Worm (Caenorhabditis elegans) whole organism, L4 larva: ENCODE measurements around the gene H06H21.8.
"Not testable (repeated sequence)": the region's sequence is repeated elsewhere in the genome, so short reads cannot be mapped to it uniquely, and the experiment has no call there.

Experiments used
- egl-43 ChIP-seq: fragments of 200-800 bp; sonication (Bioruptor generic); IDR thresholded peaks from 2 replicates; pipeline ENCODE4 v1.3.6; 2022; ENCODE audit warnings: missing genetic modification reagents, missing genetic modification characterization, missing compliant biosample characterization
- unc-130 ChIP-seq: sonication (generic microtip); optimal IDR thresholded peaks from 2 replicates; lab custom pipeline; 2016; ENCODE audit warnings: missing genetic modification reagents, missing genetic modification characterization, missing compliant biosample characterization

ce11 chrIV:4784687-4785086 is 36.2 kb downstream of the H06H21.8 start:
- TF ChIP-seq egl-43, unc-130: not testable (repeated sequence)
